Worm (Caenorhabditis elegans) whole organism, late embryonic: Measurements from ENCODE around the gene Y7A9A.1.

ENCODE experiments used
- C08G9.2 ChIP-seq: sonication (generic microtip); optimal IDR thresholded peaks from 2 replicates; lab custom pipeline; 2016; ENCODE audit warnings: mild to moderate bottlenecking, missing genetic modification characterization, moderate library complexity, missing compliant biosample characterization
- C38D4.7 ChIP-seq: fragments of 200-800 bp; sonication (Bioruptor generic); optimal IDR thresholded peaks from 2 replicates; lab custom pipeline; 2018; ENCODE audit warnings: mild to moderate bottlenecking, missing genetic modification characterization, moderate library complexity, missing compliant biosample characterization
- F13H6.1 ChIP-seq: sonication (generic microtip); optimal IDR thresholded peaks from 2 replicates; lab custom pipeline; 2016; ENCODE audit warnings: missing genetic modification characterization, missing compliant biosample characterization
- K02D7.2 ChIP-seq: sonication (generic microtip); optimal IDR thresholded peaks from 2 replicates; lab custom pipeline; 2017; ENCODE audit warnings: mild to moderate bottlenecking, missing genetic modification characterization, missing compliant biosample characterization
- K09A11.1 ChIP-seq: sonication (generic microtip); optimal IDR thresholded peaks from 2 replicates; lab custom pipeline; 2017; ENCODE audit warnings: antibody characterized with exemption, mild to moderate bottlenecking, missing genetic modification characterization, missing compliant biosample characterization; ENCODE audit not compliant: insufficient read depth
- Y22D7AL.16 ChIP-seq: sonication (generic microtip); optimal IDR thresholded peaks from 2 replicates; lab custom pipeline; 2016; ENCODE audit warnings: missing genetic modification characterization, missing compliant biosample characterization
- ceh-19 ChIP-seq: fragments of 200-800 bp; sonication (Bioruptor generic); optimal IDR thresholded peaks from 2 replicates; lab custom pipeline; 2018; ENCODE audit warnings: mild to moderate bottlenecking, missing genetic modification characterization, missing compliant biosample characterization
- ceh-2 ChIP-seq: sonication (generic microtip); optimal IDR thresholded peaks from 2 replicates; lab custom pipeline; 2016; ENCODE audit warnings: missing genotype, missing genetic modification characterization, missing compliant biosample characterization
- ceh-24 ChIP-seq: sonication (generic microtip); optimal IDR thresholded peaks from 2 replicates; lab custom pipeline; 2016; ENCODE audit warnings: mild to moderate bottlenecking, missing genetic modification characterization, missing compliant biosample characterization
- ceh-31 ChIP-seq: sonication (generic microtip); optimal IDR thresholded peaks from 2 replicates; lab custom pipeline; 2016; ENCODE audit warnings: missing genetic modification characterization, missing compliant biosample characterization
- ceh-34 ChIP-seq: sonication (generic microtip); optimal IDR thresholded peaks from 2 replicates; lab custom pipeline; 2016; ENCODE audit warnings: mild to moderate bottlenecking, missing genetic modification characterization, missing compliant biosample characterization
- ceh-45 ChIP-seq: fragments of 200-800 bp; sonication (Bioruptor generic); IDR thresholded peaks from 2 replicates; pipeline ENCODE4 v1.3.6; 2022; ENCODE audit warnings: missing genetic modification reagents, missing genetic modification characterization, missing compliant biosample characterization
- ceh-48 ChIP-seq: sonication (generic microtip); optimal IDR thresholded peaks from 2 replicates; lab custom pipeline; 2016; ENCODE audit warnings: missing genetic modification characterization, inconsistent platforms, missing compliant biosample characterization
- dmd-4 ChIP-seq: sonication (generic microtip); optimal IDR thresholded peaks from 2 replicates; lab custom pipeline; 2016; ENCODE audit warnings: borderline replicate concordance, missing genetic modification characterization, missing compliant biosample characterization
- dve-1 ChIP-seq: sonication (generic microtip); optimal IDR thresholded peaks from 2 replicates; lab custom pipeline; 2017; ENCODE audit warnings: antibody characterized with exemption, mild to moderate bottlenecking, missing genetic modification characterization, missing compliant biosample characterization
- elt-2 ChIP-seq: sonication (generic microtip); optimal IDR thresholded peaks from 2 replicates; lab custom pipeline; 2016; ENCODE audit warnings: missing genetic modification reagents, missing genetic modification characterization, missing compliant biosample characterization
- elt-4 ChIP-seq: sonication (generic microtip); optimal IDR thresholded peaks from 2 replicates; lab custom pipeline; 2016; ENCODE audit warnings: missing genetic modification characterization, missing compliant biosample characterization
- eyg-1 ChIP-seq: sonication (generic microtip); optimal IDR thresholded peaks from 2 replicates; lab custom pipeline; 2016; ENCODE audit warnings: missing genotype, missing genetic modification characterization, missing compliant biosample characterization
- fax-1 ChIP-seq: sonication (generic microtip); optimal IDR thresholded peaks from 2 replicates; lab custom pipeline; 2016; ENCODE audit warnings: missing genotype, missing genetic modification characterization, missing compliant biosample characterization
- gmeb-2 ChIP-seq: sonication (generic microtip); optimal IDR thresholded peaks from 2 replicates; lab custom pipeline; 2016; ENCODE audit warnings: missing genetic modification characterization, inconsistent platforms, missing compliant biosample characterization
- hlh-13 ChIP-seq: fragments of 200-800 bp; sonication (Bioruptor generic); optimal IDR thresholded peaks from 2 replicates; lab custom pipeline; 2018; ENCODE audit warnings: mild to moderate bottlenecking, missing genetic modification characterization, missing compliant biosample characterization
- hlh-30 ChIP-seq: sonication (generic microtip); optimal IDR thresholded peaks from 2 replicates; lab custom pipeline; 2017; ENCODE audit warnings: antibody characterized with exemption, missing genetic modification characterization, missing compliant biosample characterization; ENCODE audit not compliant: insufficient read depth
- hlh-6 ChIP-seq: sonication (generic microtip); optimal IDR thresholded peaks from 2 replicates; lab custom pipeline; 2016; ENCODE audit warnings: missing genotype, missing genetic modification characterization, missing compliant biosample characterization
- lim-6 ChIP-seq: sonication (generic microtip); optimal IDR thresholded peaks from 2 replicates; lab custom pipeline; 2016; ENCODE audit warnings: missing genetic modification characterization, missing compliant biosample characterization
- lin-11 ChIP-seq: fragments of 200-800 bp; sonication (Bioruptor generic); optimal IDR thresholded peaks from 2 replicates; lab custom pipeline; 2018; ENCODE audit warnings: mild to moderate bottlenecking, missing genetic modification characterization, missing compliant biosample characterization
- npax-4 ChIP-seq: sonication (generic microtip); optimal IDR thresholded peaks from 2 replicates; lab custom pipeline; 2016; ENCODE audit warnings: missing genetic modification characterization, missing compliant biosample characterization
- pat-9 ChIP-seq: fragments of 200-800 bp; sonication (Bioruptor generic); optimal IDR thresholded peaks from 2 replicates; lab custom pipeline; 2018; ENCODE audit warnings: mild to moderate bottlenecking, missing genetic modification characterization, moderate library complexity, missing compliant biosample characterization
- sdc-2 ChIP-seq: sonication (generic microtip); optimal IDR thresholded peaks from 2 replicates; lab custom pipeline; 2016; ENCODE audit warnings: missing genotype, missing genetic modification characterization, missing compliant biosample characterization
- sox-2 ChIP-seq: fragments of 200-800 bp; sonication (Bioruptor generic); IDR thresholded peaks from 2 replicates; pipeline ENCODE4 v1.3.6; 2022; ENCODE audit warnings: missing genetic modification reagents, missing genetic modification characterization, missing compliant biosample characterization
- tbx-2 ChIP-seq: sonication (generic microtip); optimal IDR thresholded peaks from 2 replicates; lab custom pipeline; 2016; ENCODE audit warnings: missing genetic modification characterization, missing compliant biosample characterization
- tbx-7 ChIP-seq: sonication (generic microtip); optimal IDR thresholded peaks from 2 replicates; lab custom pipeline; 2016; ENCODE audit warnings: missing genotype, missing genetic modification characterization, missing compliant biosample characterization
- ttx-3 ChIP-seq: sonication (generic microtip); optimal IDR thresholded peaks from 2 replicates; lab custom pipeline; 2016; ENCODE audit warnings: missing genetic modification reagents, missing genetic modification characterization, missing compliant biosample characterization
- unc-3 ChIP-seq, 2 experiments: fragments of 200-800 bp in 1 of 2; sonication (Bioruptor generic) in 1 of 2; sonication (generic microtip) in 1 of 2; conservative IDR thresholded peaks in 1 of 2; optimal IDR thresholded peaks in 1 of 2; 2 replicates each; pipeline versions ENCODE4 v1.3.6 to Lab custom; 2016 to 2022; ENCODE audit warnings: missing compliant biosample characterization in 2 of 2, missing genetic modification characterization in 2 of 2, missing genetic modification reagents in 1 of 2
- unc-42 ChIP-seq: sonication (generic microtip); optimal IDR thresholded peaks from 2 replicates; lab custom pipeline; 2016; ENCODE audit warnings: missing genotype, missing genetic modification characterization, missing compliant biosample characterization
- unc-86 ChIP-seq: sonication (generic microtip); optimal IDR thresholded peaks from 2 replicates; lab custom pipeline; 2016; ENCODE audit warnings: missing genetic modification characterization, missing compliant biosample characterization

Y7A9A.1 gene

DNA sequence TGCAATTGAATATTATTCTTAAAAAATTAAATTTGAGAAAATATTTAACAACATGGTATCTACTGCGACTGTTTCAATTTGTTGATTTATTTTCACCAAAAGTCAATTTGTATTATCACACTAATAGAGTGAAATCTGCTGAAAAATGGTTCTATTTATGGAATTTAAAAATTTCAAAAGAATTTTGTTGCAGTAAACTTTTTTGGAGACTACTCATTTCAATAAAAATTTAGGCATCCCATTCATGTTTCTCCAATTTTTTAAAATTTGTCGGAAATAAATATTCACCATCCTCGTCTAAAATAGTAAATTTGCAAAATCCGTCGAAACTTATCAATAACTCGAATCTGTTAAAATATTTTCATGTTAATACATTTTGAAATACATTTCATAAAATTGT lies 10.8 kb upstream of the Y7A9A.1 start:
- TF ChIP-seq ceh-2 (tag; lab: Kevin White, UChicago) (no peak), pat-9 (tag; lab: Kevin White, UChicago) (no peak), eyg-1 (no peak), ceh-34 (tag; lab: Kevin White, UChicago) (no peak), Y22D7AL.16 (tag; lab: Kevin White, UChicago) (no peak), ceh-24 (no peak), unc-86 (no peak)

DNA sequence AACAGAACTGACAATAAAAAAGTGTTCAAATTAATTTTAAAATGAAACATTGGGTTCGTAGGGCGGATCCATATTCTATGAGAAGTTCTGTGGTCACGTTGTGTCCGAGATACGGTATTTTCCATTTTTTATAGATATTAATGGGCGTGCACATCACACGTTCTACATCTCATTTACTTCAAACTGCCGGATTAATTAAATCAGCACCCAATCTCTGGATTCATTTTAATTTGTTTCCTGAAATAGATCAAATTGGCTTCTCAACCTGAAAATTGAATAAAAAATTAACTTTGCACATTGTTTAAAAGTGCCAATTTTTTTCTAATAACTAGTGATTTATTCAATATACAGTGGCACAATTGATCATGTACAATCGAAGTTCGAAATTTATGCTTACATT lies 5.2 kb upstream of the Y7A9A.1 start:
- no peak for TF ChIP-seq tbx-7 (tag; lab: Kevin White, UChicago)
- no peak for TF ChIP-seq F13H6.1 (tag; lab: Kevin White, UChicago)
- no peak for TF ChIP-seq C08G9.2 (tag; lab: Kevin White, UChicago)
- no peak for TF ChIP-seq dve-1
- TF ChIP-seq hlh-13 (GFP tag; lab: Kevin White, UChicago): no peak
- TF ChIP-seq ceh-19: no peak
- TF ChIP-seq unc-86: no peak
- TF ChIP-seq npax-4 (tag; lab: Kevin White, UChicago): no peak
- no peak for TF ChIP-seq gmeb-2 (tag; lab: Kevin White, UChicago)
- no peak for TF ChIP-seq C38D4.7
- no peak for TF ChIP-seq sox-2 (GFP tag; lab: Robert Waterston, UW)
- TF ChIP-seq lin-11 (tag; lab: Kevin White, UChicago): no peak

DNA sequence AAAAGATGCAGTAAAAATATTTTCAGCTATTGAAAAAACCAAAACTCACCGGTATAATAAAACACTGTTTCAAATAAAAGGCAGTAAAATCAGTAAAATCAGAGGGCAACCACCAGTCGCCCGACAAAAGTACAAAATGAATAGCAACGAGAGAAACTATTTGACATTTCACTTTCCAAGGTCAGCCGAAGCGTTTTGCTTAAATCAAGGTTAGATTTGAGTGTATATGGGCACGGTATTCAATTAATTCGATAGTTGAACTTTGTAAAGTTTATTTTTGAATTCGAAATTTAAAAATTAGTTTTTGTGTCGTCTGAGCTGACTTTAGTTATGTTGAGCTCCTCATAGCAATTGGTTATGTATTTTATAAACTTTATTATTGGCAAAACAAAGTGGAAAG lies 4.1 kb upstream of the Y7A9A.1 start:
- no peak for TF ChIP-seq hlh-6 (tag; lab: Kevin White, UChicago)
- TF ChIP-seq, all 69 proteins: peak for 0

DNA sequence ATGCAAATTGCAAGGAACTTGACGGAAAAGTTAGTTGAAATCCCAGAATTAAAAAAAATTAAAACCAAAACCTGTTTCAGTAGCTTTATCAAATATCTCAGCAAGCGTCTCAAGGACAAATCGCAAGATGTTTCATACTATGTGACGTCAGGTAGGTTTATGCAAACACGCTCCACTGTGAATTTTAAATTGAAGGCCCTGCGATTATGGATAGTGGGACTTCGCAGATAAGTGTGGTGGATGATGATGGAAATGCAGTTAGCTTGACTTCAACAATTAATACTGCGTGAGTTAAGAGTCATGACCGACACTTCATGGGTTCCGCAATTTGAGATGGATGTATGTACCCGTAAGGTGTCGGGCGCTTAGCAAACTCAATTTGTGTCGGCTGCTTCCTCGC lies 3.0 kb downstream of the Y7A9A.1 start:
- TF ChIP-seq dmd-4 (tag; lab: Kevin White, UChicago) (no peak), tbx-2 (tag; lab: Kevin White, UChicago) (no peak), hlh-6 (tag; lab: Kevin White, UChicago) (no peak), lim-6 (tag; lab: Kevin White, UChicago) (no peak), sox-2 (GFP tag; lab: Robert Waterston, UW) (no peak), ceh-48 (tag; lab: Kevin White, UChicago) (no peak), ceh-34 (tag; lab: Kevin White, UChicago) (no peak), fax-1 (tag; lab: Kevin White, UChicago) (no peak), unc-42 (tag; lab: Kevin White, UChicago) (no peak), tbx-7 (tag; lab: Kevin White, UChicago) (no peak), C38D4.7 (no peak), ceh-31 (tag; lab: Kevin White, UChicago) (no peak)

DNA sequence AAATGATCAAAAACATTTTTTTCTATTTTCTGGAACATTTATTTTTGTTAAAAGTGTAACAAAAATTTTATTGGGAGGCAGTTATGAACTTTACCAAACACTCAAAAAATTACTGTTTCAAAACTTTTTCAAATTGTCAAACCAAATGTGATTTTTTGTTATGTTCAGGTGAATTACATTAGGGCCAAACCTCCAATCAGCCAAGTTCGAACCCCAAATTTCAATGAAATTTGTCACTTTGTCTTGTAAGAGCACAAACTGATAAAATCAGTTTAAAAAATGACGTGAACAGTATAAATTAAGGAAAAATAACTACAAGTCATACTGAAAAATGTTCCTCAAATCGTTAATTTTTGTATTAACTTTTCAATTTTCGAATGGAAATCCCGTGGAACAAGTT lies 5.3 kb downstream of the Y7A9A.1 start, which contains the start of gene H25K10.1:
TSS of gene H25K10.1 (plus strand) at position 301 of the 400 bp plus-strand sequence.
- TF ChIP-seq elt-4 (tag; lab: Kevin White, UChicago) (no peak), unc-86 (no peak), sox-2 (GFP tag; lab: Robert Waterston, UW) (no peak), elt-2 (tag; lab: Kevin White, UChicago) (no peak), sdc-2 (tag; lab: Kevin White, UChicago) (no peak), K09A11.1 (tag; lab: Kevin White, UChicago) (no peak), lin-11 (tag; lab: Kevin White, UChicago) (no peak), hlh-13 (GFP tag; lab: Kevin White, UChicago) (no peak), hlh-30 (tag; lab: Kevin White, UChicago) (no peak), ceh-24 (no peak), K02D7.2 (tag; lab: Kevin White, UChicago) (no peak), ceh-45 (no peak), ttx-3 (no peak), unc-3 (GFP tag; conservative IDR thresholded peaks at IDR 0.05; lab: Robert Waterston, UW) (no peak), unc-3 (tag; optimal IDR thresholded peaks at IDR 0.05; lab: Kevin White, UChicago) (no peak), npax-4 (tag; lab: Kevin White, UChicago) (no peak), C38D4.7 (no peak)
